Worm (Caenorhabditis elegans) whole organism, L2 larva: ENCODE measurements around the gene C16A11.5.

Source experiments
- C34F6.9 ChIP-seq: fragments of 150-350 bp; optimal IDR thresholded peaks from 2 replicates; lab custom pipeline; 2014; ENCODE audit warnings: missing biosample characterization, missing genetic modification characterization
- F13H6.1 ChIP-seq: sonication (generic microtip); optimal IDR thresholded peaks from 2 replicates; lab custom pipeline; 2016; ENCODE audit warnings: missing genetic modification characterization, missing compliant biosample characterization
- R02D3.7 ChIP-seq: fragments of 150-350 bp; optimal IDR thresholded peaks from 2 replicates; lab custom pipeline; 2014; ENCODE audit warnings: missing biosample characterization, missing genetic modification characterization
- ZK546.5 ChIP-seq: sonication (generic microtip); optimal IDR thresholded peaks from 2 replicates; lab custom pipeline; 2017; ENCODE audit warnings: missing biosample characterization, missing genetic modification characterization
- alr-1 ChIP-seq: fragments of 150-350 bp; optimal IDR thresholded peaks from 2 replicates; lab custom pipeline; 2014; ENCODE audit warnings: missing biosample characterization, missing genetic modification characterization
- aly-2 ChIP-seq: fragments of 150-350 bp; optimal IDR thresholded peaks from 2 replicates; lab custom pipeline; 2014; ENCODE audit warnings: missing biosample characterization, missing genetic modification characterization
- ama-1 ChIP-seq: fragments of 150-350 bp; optimal IDR thresholded peaks from 2 replicates; lab custom pipeline; 2018; ENCODE audit warnings: inconsistent platforms
- blmp-1 ChIP-seq: sonication (generic microtip); optimal IDR thresholded peaks from 2 replicates; lab custom pipeline; 2017; ENCODE audit warnings: missing genetic modification characterization, mild to moderate bottlenecking, missing compliant biosample characterization, antibody characterized with exemption, moderate library complexity; ENCODE audit not compliant: insufficient read depth
- ceh-16 ChIP-seq: fragments of 150-350 bp; optimal IDR thresholded peaks from 2 replicates; lab custom pipeline; 2014; ENCODE audit warnings: missing biosample characterization, missing genetic modification characterization
- ceh-82 ChIP-seq: fragments of 150-350 bp; optimal IDR thresholded peaks from 2 replicates; lab custom pipeline; 2014; ENCODE audit warnings: missing biosample characterization, missing genetic modification characterization
- elt-1 ChIP-seq: fragments of 150-350 bp; optimal IDR thresholded peaks from 2 replicates; lab custom pipeline; 2014; ENCODE audit warnings: missing biosample characterization, missing genetic modification characterization
- elt-3 ChIP-seq: sonication (generic microtip); optimal IDR thresholded peaks from 2 replicates; lab custom pipeline; 2017; ENCODE audit warnings: missing biosample characterization, missing genetic modification characterization
- fos-1 ChIP-seq: fragments of 150-350 bp; optimal IDR thresholded peaks from 2 replicates; lab custom pipeline; 2014; ENCODE audit warnings: missing biosample characterization, missing genetic modification characterization
- gmeb-1 ChIP-seq: fragments of 150-350 bp; optimal IDR thresholded peaks from 2 replicates; lab custom pipeline; 2014; ENCODE audit warnings: missing biosample characterization, missing genetic modification characterization
- lin-11 ChIP-seq: fragments of 150-350 bp; sonication (generic microtip); optimal IDR thresholded peaks from 2 replicates; lab custom pipeline; 2014; ENCODE audit warnings: missing biosample characterization, missing genetic modification characterization, inconsistent platforms, mixed read lengths
- lin-13 ChIP-seq: fragments of 150-350 bp; optimal IDR thresholded peaks from 2 replicates; lab custom pipeline; 2014; ENCODE audit warnings: missing biosample characterization, missing genetic modification reagents, missing genetic modification characterization
- lsy-2 ChIP-seq, 2 experiments: fragments of 150-350 bp in 1 of 2; sonication (generic microtip) in 1 of 2; optimal IDR thresholded peaks; 2 replicates each; lab custom pipeline; 2014 to 2017; ENCODE audit warnings: missing biosample characterization in 2 of 2, missing genetic modification characterization in 2 of 2
- mbf-1 ChIP-seq: sonication (generic microtip); optimal IDR thresholded peaks from 2 replicates; lab custom pipeline; 2017; ENCODE audit warnings: missing biosample characterization, missing genetic modification characterization
- mdl-1 ChIP-seq, 2 experiments: fragments of 150-350 bp in 1 of 2; sonication (generic microtip) in 1 of 2; optimal IDR thresholded peaks; 2 replicates each; lab custom pipeline; 2017; ENCODE audit warnings: missing biosample characterization in 2 of 2, missing genetic modification characterization in 2 of 2
- nhr-11 ChIP-seq: fragments of 150-350 bp; optimal IDR thresholded peaks from 2 replicates; lab custom pipeline; 2014; ENCODE audit warnings: missing biosample characterization, missing genetic modification characterization
- nhr-12 ChIP-seq: fragments of 150-350 bp; optimal IDR thresholded peaks from 2 replicates; lab custom pipeline; 2014; ENCODE audit warnings: missing biosample characterization, missing genetic modification characterization
- nhr-129 ChIP-seq: fragments of 150-350 bp; optimal IDR thresholded peaks from 2 replicates; lab custom pipeline; 2014; ENCODE audit warnings: missing biosample characterization, missing genetic modification characterization
- nhr-21 ChIP-seq: fragments of 150-350 bp; optimal IDR thresholded peaks from 2 replicates; lab custom pipeline; 2014; ENCODE audit warnings: missing biosample characterization, missing genetic modification characterization
- nhr-23 ChIP-seq: fragments of 150-350 bp; optimal IDR thresholded peaks from 2 replicates; lab custom pipeline; 2014; ENCODE audit warnings: missing biosample characterization, missing genetic modification reagents, missing genetic modification characterization
- nhr-237 ChIP-seq: fragments of 150-350 bp; optimal IDR thresholded peaks from 2 replicates; lab custom pipeline; 2014; ENCODE audit warnings: missing biosample characterization, missing genetic modification characterization
- nhr-25 ChIP-seq: fragments of 150-350 bp; sonication (generic microtip); optimal IDR thresholded peaks from 3 replicates; lab custom pipeline; 2014; ENCODE audit warnings: missing biosample characterization, missing genetic modification characterization
- nhr-6 ChIP-seq: fragments of 150-350 bp; optimal IDR thresholded peaks from 2 replicates; lab custom pipeline; 2014; ENCODE audit warnings: missing biosample characterization, missing genetic modification characterization
- nhr-77 ChIP-seq: fragments of 150-350 bp; optimal IDR thresholded peaks from 2 replicates; lab custom pipeline; 2014; ENCODE audit warnings: missing biosample characterization, missing genetic modification characterization
- sem-4 ChIP-seq: fragments of 150-350 bp; optimal IDR thresholded peaks from 2 replicates; lab custom pipeline; 2014; ENCODE audit warnings: missing biosample characterization, missing genetic modification reagents, missing genetic modification characterization
- skn-1 ChIP-seq: sonication (generic microtip); optimal IDR thresholded peaks from 2 replicates; lab custom pipeline; 2017; ENCODE audit warnings: missing biosample characterization, missing genetic modification characterization
- sma-3 ChIP-seq: sonication (generic microtip); optimal IDR thresholded peaks from 2 replicates; lab custom pipeline; 2016; ENCODE audit warnings: missing genetic modification reagents, missing genetic modification characterization, missing compliant biosample characterization
- sma-9 ChIP-seq, 2 experiments: fragments of 150-350 bp in 1 of 2; sonication (generic microtip) in 1 of 2; optimal IDR thresholded peaks; 2 replicates each; lab custom pipeline; 2014 to 2016; ENCODE audit warnings: missing genetic modification characterization in 2 of 2, mild to moderate bottlenecking in 1 of 2, missing biosample characterization in 1 of 2, missing compliant biosample characterization in 1 of 2, missing genetic modification reagents in 1 of 2, moderate library complexity in 1 of 2
- unc-39 ChIP-seq: fragments of 150-350 bp; optimal IDR thresholded peaks from 2 replicates; lab custom pipeline; 2014; ENCODE audit warnings: missing biosample characterization, missing genetic modification characterization
- unc-55 ChIP-seq: fragments of 150-350 bp; sonication (generic microtip); optimal IDR thresholded peaks from 3 replicates; lab custom pipeline; 2014; ENCODE audit warnings: missing biosample characterization, missing genetic modification reagents, missing genetic modification characterization
- unc-62 ChIP-seq: fragments of 150-350 bp; optimal IDR thresholded peaks from 2 replicates; lab custom pipeline; 2014; ENCODE audit warnings: missing biosample characterization, missing genetic modification reagents, missing genetic modification characterization
- zag-1 ChIP-seq: fragments of 150-350 bp; optimal IDR thresholded peaks from 2 replicates; lab custom pipeline; 2014; ENCODE audit warnings: missing biosample characterization, missing genetic modification characterization
- ztf-11 ChIP-seq: sonication (generic microtip); optimal IDR thresholded peaks from 2 replicates; lab custom pipeline; 2017; ENCODE audit warnings: missing biosample characterization, missing genetic modification characterization
- ztf-4 ChIP-seq: fragments of 150-350 bp; optimal IDR thresholded peaks from 2 replicates; lab custom pipeline; 2014; ENCODE audit warnings: missing biosample characterization, missing genetic modification characterization

C16A11.5 gene

ce11 chrII:4222983-4223382 lies at the start of gene C16A11.5:
C16A11.5 (plus strand) TSS chrII:4223305.
- TF ChIP-seq sma-3 (GFP tag; lab: Kevin White, UChicago) (no peak), zag-1 (tag; lab: Kevin White, UChicago) (no peak), nhr-11 (tag; lab: Kevin White, UChicago) (no peak), ZK546.5 (tag; lab: Kevin White, UChicago) (no peak), ama-1 (lab: Kevin White, UChicago) (no peak), mbf-1 (tag; lab: Kevin White, UChicago) (no peak), blmp-1 (tag; lab: Kevin White, UChicago) (no peak), F13H6.1 (tag; lab: Kevin White, UChicago) (no peak), elt-1 (tag; lab: Kevin White, UChicago) (no peak), lin-11 (tag; lab: Kevin White, UChicago) (no peak), nhr-21 (tag; lab: Kevin White, UChicago) (no peak), nhr-25 (tag; lab: Kevin White, UChicago) (no peak), nhr-6 (tag; lab: Kevin White, UChicago) (no peak), nhr-129 (tag; lab: Kevin White, UChicago) (no peak), nhr-23 (tag; lab: Kevin White, UChicago) (no peak), nhr-237 (no peak), lin-13 (no peak)

- TF ChIP-seq fos-1 (tag; lab: Kevin White, UChicago) (no peak), mbf-1 (tag; lab: Kevin White, UChicago) (no peak), unc-62 (GFP tag; lab: Kevin White, UChicago) (no peak), nhr-23 (tag; lab: Kevin White, UChicago) (no peak), sma-3 (GFP tag; lab: Kevin White, UChicago) (no peak), nhr-6 (tag; lab: Kevin White, UChicago) (no peak), nhr-77 (no peak), ama-1 (lab: Kevin White, UChicago) (no peak), alr-1 (tag; lab: Kevin White, UChicago) (no peak), gmeb-1 (tag; lab: Kevin White, UChicago) (no peak), ceh-82 (tag; lab: Kevin White, UChicago) (no peak), sem-4 (tag; lab: Kevin White, UChicago) (no peak), skn-1 (tag; lab: Kevin White, UChicago) (no peak), unc-39 (tag; lab: Kevin White, UChicago) (no peak)
These were observed 49.7 kb upstream of the C16A11.5 start, which contains the start of gene R03H10.6 for ce11 chrII:4173398-4173797. R03H10.6 (minus strand) TSS chrII:4173498.

ce11 chrII:4173842-4174241 lies 49.3 kb upstream of the C16A11.5 start:
- no peak for TF ChIP-seq elt-3 (tag; lab: Kevin White, UChicago)
- TF ChIP-seq ama-1 (lab: Kevin White, UChicago) = no peak
- TF ChIP-seq nhr-23 (tag; lab: Kevin White, UChicago) = no peak
- peak; percentile 34 for TF ChIP-seq unc-55
- no peak for TF ChIP-seq mdl-1 (tag; optimal IDR thresholded peaks at IDR 0.05; lab: Kevin White, UChicago)
- no peak for TF ChIP-seq nhr-6 (tag; lab: Kevin White, UChicago)
- no peak for TF ChIP-seq R02D3.7 (tag; lab: Kevin White, UChicago)
- TF ChIP-seq C34F6.9 = peak; percentile 38
- TF ChIP-seq sma-9 (GFP tag; optimal IDR thresholded peaks at IDR 0.05; lab: Kevin White, UChicago) = no peak
- no peak for TF ChIP-seq sma-9 (tag; optimal IDR thresholded peaks at IDR 0.05; lab: Kevin White, UChicago)
- TF ChIP-seq, all 48 proteins: peak for 2

- TF ChIP-seq ztf-4 (tag; lab: Kevin White, UChicago) (no peak), lsy-2 (tag; optimal IDR thresholded peaks at IDR 0.05; lab: Kevin White, UChicago) (no peak), mbf-1 (tag; lab: Kevin White, UChicago) (no peak), nhr-21 (tag; lab: Kevin White, UChicago) (no peak), ceh-16 (tag; lab: Kevin White, UChicago) (no peak), nhr-11 (tag; lab: Kevin White, UChicago) (no peak), unc-55 (no peak), nhr-6 (tag; lab: Kevin White, UChicago) (no peak), gmeb-1 (tag; lab: Kevin White, UChicago) (no peak), aly-2 (no peak), elt-3 (tag; lab: Kevin White, UChicago) (no peak), ZK546.5 (tag; lab: Kevin White, UChicago) (no peak), nhr-12 (tag; lab: Kevin White, UChicago) (no peak), lin-11 (tag; lab: Kevin White, UChicago) (no peak), nhr-77 (no peak), ztf-11 (tag; lab: Kevin White, UChicago) (no peak), nhr-23 (tag; lab: Kevin White, UChicago) (no peak), sem-4 (tag; lab: Kevin White, UChicago) (no peak)
These were observed 44.3 kb upstream of the C16A11.5 start, which contains the start of gene R03H10.7 for ce11 chrII:4178838-4179237. R03H10.7 (minus strand) TSS chrII:4178938.
